Worm (Caenorhabditis elegans) whole organism, young adult: Measurements from ENCODE around the gene str-144.

Experiments used
- ama-1 ChIP-seq, 3 experiments: fragments of 150-350 bp in 1 of 3; sonication (generic microtip) in 2 of 3; optimal IDR thresholded peaks; 2 replicates each; lab custom pipeline; 2014 to 2018; ENCODE audit warnings: missing biosample characterization in 2 of 3, missing genetic modification characterization in 2 of 3, missing genetic modification reagents in 2 of 3
- cebp-2 ChIP-seq: fragments of 200-800 bp; sonication (Bioruptor generic); IDR thresholded peaks from 2 replicates; pipeline ENCODE4 v1.3.6; 2022; ENCODE audit warnings: missing genetic modification characterization, missing compliant biosample characterization
- lin-35 ChIP-seq, 3 experiments: fragments of 150-350 bp in 2 of 3; sonication (generic microtip) in 1 of 3; optimal IDR thresholded peaks; 2 replicates each; lab custom pipeline; 2014 to 2018; ENCODE audit warnings: missing biosample characterization in 3 of 3, missing genetic modification characterization in 3 of 3, missing genetic modification reagents in 3 of 3
- unc-62 ChIP-seq: fragments of 150-350 bp; optimal IDR thresholded peaks from 2 replicates; lab custom pipeline; 2014; ENCODE audit warnings: missing biosample characterization, missing genetic modification reagents, missing genetic modification characterization
- ztf-18 ChIP-seq: sonication (generic microtip); optimal IDR thresholded peaks from 2 replicates; lab custom pipeline; 2016; ENCODE audit warnings: missing genotype, mild to moderate bottlenecking, missing genetic modification characterization, missing compliant biosample characterization
- ztf-26 ChIP-seq: sonication (generic microtip); optimal IDR thresholded peaks from 2 replicates; lab custom pipeline; 2017; ENCODE audit warnings: missing genetic modification characterization, missing compliant biosample characterization

DNA sequence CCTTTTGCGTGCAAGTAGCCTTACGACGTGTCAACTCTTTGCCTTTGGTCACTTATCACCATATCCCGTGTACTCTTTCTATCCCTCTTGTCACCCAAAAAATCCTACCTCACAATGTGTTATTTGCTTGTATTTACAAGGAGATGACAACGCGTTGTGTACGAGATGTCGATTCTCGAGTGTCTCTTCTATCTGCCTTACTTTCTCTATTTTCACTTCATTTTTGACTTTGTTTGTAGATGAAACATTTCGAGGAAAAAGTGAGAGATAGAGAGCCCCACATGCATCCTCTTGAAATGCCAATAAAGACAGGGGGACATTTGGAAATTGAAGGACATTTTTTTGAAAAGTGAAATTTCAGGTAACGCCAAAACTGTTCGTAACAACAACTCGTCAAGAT is 38.9 kb upstream of the str-144 start:
- TF ChIP-seq lin-35 (GFP tag; optimal IDR thresholded peaks at IDR 0.05; lab: Kevin White, UChicago), result no peak
- TF ChIP-seq unc-62, result no peak
- no peak for TF ChIP-seq ama-1 (optimal IDR thresholded peaks at IDR 0.05; lab: Kevin White, UChicago)
- TF ChIP-seq ama-1 (GFP tag; optimal IDR thresholded peaks at IDR 0.05; lab: Kevin White, UChicago), result no peak
- no peak for TF ChIP-seq ztf-26 (tag; lab: Kevin White, UChicago)
- TF ChIP-seq ztf-18 (tag; lab: Kevin White, UChicago), result no peak
- no peak for TF ChIP-seq cebp-2 (GFP tag; lab: Robert Waterston, UW)
